Fruit fly (Drosophila melanogaster) whole organism, wandering third instar larva: ENCODE results near the gene Oatp74D.

Source experiments
- Hr78 ChIP-seq: fragments of >200 bp; optimal IDR thresholded peaks from 2 replicates; lab custom pipeline; 2017; ENCODE audit warnings: missing biosample characterization, missing genetic modification characterization
- Myc ChIP-seq: fragments of >200 bp; optimal IDR thresholded peaks from 2 replicates; lab custom pipeline; 2017
- OdsH ChIP-seq: fragments of 200-800 bp; sonication (Bioruptor generic); optimal IDR thresholded peaks from 2 replicates; lab custom pipeline; 2016; ENCODE audit warnings: missing biosample characterization, mild to moderate bottlenecking, missing genetic modification characterization
- Sp1 ChIP-seq: fragments of 200-800 bp; sonication (Bioruptor generic); optimal IDR thresholded peaks from 3 replicates; lab custom pipeline; 2019; ENCODE audit warnings: missing biosample characterization, mild to moderate bottlenecking, missing genetic modification characterization, moderate library complexity
- brk ChIP-seq: fragments of 200-800 bp; sonication (Bioruptor generic); optimal IDR thresholded peaks from 2 replicates; lab custom pipeline; 2016; ENCODE audit warnings: missing biosample characterization, mild to moderate bottlenecking, missing genetic modification characterization
- dmrt93B ChIP-seq: fragments of 200-800 bp; sonication (Bioruptor generic); optimal IDR thresholded peaks from 2 replicates; lab custom pipeline; 2018; ENCODE audit warnings: missing biosample characterization, mild to moderate bottlenecking, missing genetic modification characterization
- fru ChIP-seq: fragments of 200-800 bp; sonication (Bioruptor generic); optimal IDR thresholded peaks from 3 replicates; lab custom pipeline; 2016; ENCODE audit warnings: missing biosample characterization, mild to moderate bottlenecking, missing genetic modification characterization
- h ChIP-seq: fragments of 200-800 bp; sonication (Bioruptor generic); optimal IDR thresholded peaks from 3 replicates; lab custom pipeline; 2016; ENCODE audit warnings: missing biosample characterization, mild to moderate bottlenecking, missing genetic modification characterization
- psq ChIP-seq: fragments of 200-800 bp; sonication (Bioruptor generic); optimal IDR thresholded peaks from 3 replicates; lab custom pipeline; 2017; ENCODE audit warnings: missing biosample characterization, mild to moderate bottlenecking, missing genetic modification characterization, moderate library complexity
- tai ChIP-seq: sonication (Bioruptor generic); optimal IDR thresholded peaks from 2 replicates; lab custom pipeline; 2016; ENCODE audit warnings: missing biosample characterization, missing genetic modification characterization
- usp ChIP-seq: fragments of >200 bp; optimal IDR thresholded peaks from 2 replicates; lab custom pipeline; 2017; ENCODE audit warnings: missing biosample characterization, missing genetic modification characterization

dm6 chr3L:17513492-17513891 lies 26.6 kb downstream of the Oatp74D start:
- TF ChIP-seq Hr78 (GFP tag; lab: Kevin White, UChicago) (no peak), OdsH (GFP tag; lab: Kevin White, UChicago) (no peak), tai (GFP tag; lab: Kevin White, UChicago) (no peak), psq (no peak), h (GFP tag; lab: Kevin White, UChicago) (no peak), fru (GFP tag; lab: Kevin White, UChicago) (no peak), dmrt93B (GFP tag; lab: Kevin White, UChicago) (no peak), Sp1 (GFP tag; lab: Kevin White, UChicago) (no peak), Myc (no peak), usp (GFP tag; lab: Kevin White, UChicago) (no peak), brk (GFP tag; lab: Kevin White, UChicago) (no peak)
